Worm (Caenorhabditis elegans) whole organism, midembryonic: ENCODE results near the gene egl-19.

ENCODE experiments used
- T22C8.4 ChIP-seq: fragments of 200-800 bp; sonication (Bioruptor generic); IDR thresholded peaks from 2 replicates; pipeline ENCODE4 v1.3.6; 2022; ENCODE audit warnings: missing genetic modification characterization, missing compliant biosample characterization
- flt-1 ChIP-seq: fragments of 200-800 bp; sonication (Bioruptor generic); IDR thresholded peaks from 2 replicates; pipeline ENCODE4 v1.3.6; 2022; ENCODE audit warnings: missing genetic modification characterization, missing compliant biosample characterization
- klf-2 ChIP-seq: fragments of 200-800 bp; sonication (Bioruptor generic); conservative IDR thresholded peaks from 2 replicates; pipeline ENCODE4 v1.3.6; 2022; ENCODE audit warnings: missing genetic modification reagents, missing genetic modification characterization, missing compliant biosample characterization
- ref-1 ChIP-seq: fragments of 200-800 bp; sonication (Bioruptor generic); conservative IDR thresholded peaks from 2 replicates; pipeline ENCODE4 v1.3.6; 2022; ENCODE audit warnings: missing genetic modification reagents, missing genetic modification characterization, missing compliant biosample characterization
- ztf-23 ChIP-seq: fragments of 200-800 bp; sonication (Bioruptor generic); IDR thresholded peaks from 2 replicates; pipeline ENCODE4 v1.3.6; 2022; ENCODE audit warnings: missing genetic modification reagents, missing genetic modification characterization, missing compliant biosample characterization

DNA sequence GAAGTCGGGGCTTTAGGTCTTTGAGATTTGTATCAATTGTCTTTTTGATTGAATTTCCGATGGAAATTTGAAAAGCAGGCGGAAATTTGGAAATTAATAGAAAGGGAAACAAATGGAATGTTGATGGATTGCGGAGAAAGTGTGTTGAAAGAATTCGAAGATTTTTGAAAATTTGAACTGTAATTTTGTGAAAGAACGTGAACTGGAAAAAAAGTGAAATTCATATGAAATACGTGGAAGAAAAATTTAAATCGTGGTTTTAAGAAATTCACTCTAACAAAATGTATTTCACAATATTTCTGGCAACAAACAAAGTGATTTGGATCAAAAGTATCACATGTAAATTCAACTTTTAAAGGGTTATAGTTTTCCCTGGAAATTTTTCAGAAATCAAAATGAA is 40.6 kb downstream of the egl-19 start, which contains the start of gene B0496.1:
- TF ChIP-seq klf-2 (GFP tag; lab: Robert Waterston, UW) = no peak
- TF ChIP-seq ztf-23 = no peak
- TF ChIP-seq ref-1 = no peak
- TF ChIP-seq T22C8.4 (GFP tag; lab: Robert Waterston, UW) = no peak
- no peak for TF ChIP-seq flt-1
